Worm (Caenorhabditis elegans): ENCODE results near the gene cul-3.
A peak's percentile ranks its signal among the peaks of the same experiment; 100 is the strongest.

The cul-3 gene

ce11 chrV:194760-195159 is 17.5 kb downstream of the cul-3 start:
- TF ChIP-seq mef-2 (tag; optimal IDR thresholded peaks at IDR 0.05) = no peak
- no peak for TF ChIP-seq nhr-12 (tag; optimal IDR thresholded peaks at IDR 0.05)
- TF ChIP-seq fkh-4 (tag; optimal IDR thresholded peaks at IDR 0.05; ENCODE audit: borderline replicate concordance) = no peak
- TF ChIP-seq jun-1 (tag; optimal IDR thresholded peaks at IDR 0.05) = no peak
- no peak for TF ChIP-seq nhr-11 (tag; optimal IDR thresholded peaks at IDR 0.05)
- no peak for TF ChIP-seq swsn-7 (tag; optimal IDR thresholded peaks at IDR 0.05)
- TF ChIP-seq egl-13 (tag; optimal IDR thresholded peaks at IDR 0.05) = no peak
- TF ChIP-seq sptf-1 (tag; optimal IDR thresholded peaks at IDR 0.05) = no peak
- TF ChIP-seq efl-1 (optimal IDR thresholded peaks at IDR 0.05) = no peak
- no peak for TF ChIP-seq efl-1 (GFP tag; optimal IDR thresholded peaks at IDR 0.05 in 1 of 2)
- no peak for TF ChIP-seq hpl-2 (GFP tag; optimal IDR thresholded peaks at IDR 0.05)
- TF ChIP-seq nhr-20 (tag; optimal IDR thresholded peaks at IDR 0.05) = no peak
- no peak for TF ChIP-seq ces-1 (GFP tag; optimal IDR thresholded peaks at IDR 0.05)

ce11 chrV:201300-201699 is 24.1 kb downstream of the cul-3 start, which contains the start of gene trpp-1:
Gene trpp-1 (plus strand): TSS chrV:201600.
- no peak for TF ChIP-seq zip-4 (GFP tag; optimal IDR thresholded peaks at IDR 0.05)
- TF ChIP-seq aly-2 (tag; optimal IDR thresholded peaks at IDR 0.05) = no peak
- TF ChIP-seq efl-3 (GFP tag; optimal IDR thresholded peaks at IDR 0.05) = no peak
- peak; percentile 20 for TF ChIP-seq nhr-85 (tag)
- TF ChIP-seq nhr-28 (tag; optimal IDR thresholded peaks at IDR 0.05) = no peak

ce11 chrV:203855-204432 is 26.7 kb downstream of the cul-3 start, which contains the start of gene lec-12:
Gene lec-12 (plus strand): TSS chrV:204382.
- TF ChIP-seq efl-1 (optimal IDR thresholded peaks at IDR 0.05) (no peak), efl-1 (GFP tag; optimal IDR thresholded peaks at IDR 0.05 in 1 of 2) (peak in 1 of 2 experiments; percentile 8), irx-1 (tag; optimal IDR thresholded peaks at IDR 0.05) (peak; percentile 14), nhr-71 (tag; optimal IDR thresholded peaks at IDR 0.05) (peak; percentile 25), fkh-8 (tag; optimal IDR thresholded peaks at IDR 0.05) (peak; percentile 8), nhr-47 (tag; optimal IDR thresholded peaks at IDR 0.05) (peak; percentile 16), ceh-63 (GFP tag; optimal IDR thresholded peaks at IDR 0.05) (no peak), hlh-4 (tag; optimal IDR thresholded peaks at IDR 0.05) (no peak), fkh-10 (GFP tag; optimal IDR thresholded peaks at IDR 0.05) (no peak), unc-86 (tag; optimal IDR thresholded peaks at IDR 0.05) (no peak), C04F5.9 (tag; optimal IDR thresholded peaks at IDR 0.05) (no peak), nhr-20 (tag; optimal IDR thresholded peaks at IDR 0.05) (peak; percentile 24), fkh-4 (tag; optimal IDR thresholded peaks at IDR 0.05; ENCODE audit: borderline replicate concordance) (no peak), lir-3 (tag; optimal IDR thresholded peaks at IDR 0.05; ENCODE audit: poor library complexity) (no peak), lin-15B (tag; optimal IDR thresholded peaks at IDR 0.05) (no peak), skn-1 (tag; optimal IDR thresholded peaks at IDR 0.05) (peak; percentile 11), mep-1 (tag; optimal IDR thresholded peaks at IDR 0.05) (peak; percentile 15), snu-23 (GFP tag; optimal IDR thresholded peaks at IDR 0.05) (peak; percentile 21), lsy-2 (tag; optimal IDR thresholded peaks at IDR 0.05) (peak in 1 of 2 experiments; percentile 10)

ce11 chrV:206814-207213 is 29.6 kb downstream of the cul-3 start:
- TF ChIP-seq efl-1 (optimal IDR thresholded peaks at IDR 0.05) = no peak
- peak in 1 of 2 experiments; percentile 40 for TF ChIP-seq efl-1 (GFP tag; optimal IDR thresholded peaks at IDR 0.05 in 1 of 2)
- TF ChIP-seq ceh-63 (GFP tag; optimal IDR thresholded peaks at IDR 0.05) = no peak
- TF ChIP-seq mab-9 (GFP tag; IDR thresholded peaks at IDR 0.05) = 0 out of 2 replicates have a peak, but pooled peaks have one; percentile 19
